Fruit fly (Drosophila melanogaster) whole organism, prepupa: ENCODE measurements around the gene CG13318.

Source experiments
- Blimp-1 ChIP-seq: fragments of 200-800 bp; sonication (Bioruptor generic); optimal IDR thresholded peaks from 3 replicates; lab custom pipeline; 2017; ENCODE audit warnings: missing biosample characterization, missing genetic modification characterization, mild to moderate bottlenecking, moderate library complexity, missing genetic modification reagents
- CG11902 ChIP-seq: fragments of 200-800 bp; sonication (Bioruptor generic); optimal IDR thresholded peaks from 3 replicates; lab custom pipeline; 2016; ENCODE audit warnings: missing biosample characterization, missing genetic modification characterization
- CG1621 ChIP-seq: fragments of 200-800 bp; sonication (Bioruptor generic); optimal IDR thresholded peaks from 3 replicates; lab custom pipeline; 2018; ENCODE audit warnings: missing biosample characterization, mild to moderate bottlenecking, missing genetic modification characterization
- CG16779 ChIP-seq: fragments of 200-800 bp; sonication (Bioruptor generic); optimal IDR thresholded peaks from 3 replicates; lab custom pipeline; 2017; ENCODE audit warnings: missing biosample characterization, mild to moderate bottlenecking, missing genetic modification characterization
- Eip75B ChIP-seq: fragments of 200-800 bp; sonication (Bioruptor generic); optimal IDR thresholded peaks from 3 replicates; lab custom pipeline; 2016; ENCODE audit warnings: missing biosample characterization, missing genetic modification characterization
- Ets21C ChIP-seq: fragments of 200-800 bp; sonication (Bioruptor generic); optimal IDR thresholded peaks from 3 replicates; lab custom pipeline; 2016; ENCODE audit warnings: missing biosample characterization, missing genetic modification characterization
- Smox ChIP-seq: fragments of 200-800 bp; sonication (Bioruptor generic); optimal IDR thresholded peaks from 3 replicates; lab custom pipeline; 2016; ENCODE audit warnings: missing biosample characterization, missing genetic modification characterization
- cyc ChIP-seq: fragments of 200-800 bp; sonication (Bioruptor generic); optimal IDR thresholded peaks from 3 replicates; lab custom pipeline; 2016; ENCODE audit warnings: missing biosample characterization, missing genetic modification characterization
- spab ChIP-seq: fragments of 200-800 bp; sonication (Bioruptor generic); optimal IDR thresholded peaks from 2 replicates; lab custom pipeline; 2017; ENCODE audit warnings: missing biosample characterization, mild to moderate bottlenecking, missing genetic modification characterization, missing genetic modification reagents
- ss ChIP-seq, 2 experiments: fragments of 200-800 bp; sonication (Bioruptor generic); optimal IDR thresholded peaks; 2 replicates in 1 of 2; 3 replicates in 1 of 2; lab custom pipeline; 2017 to 2018; ENCODE audit warnings: mild to moderate bottlenecking in 2 of 2, missing biosample characterization in 2 of 2, missing genetic modification characterization in 2 of 2, moderate library complexity in 1 of 2

- no peak for TF ChIP-seq CG11902 (GFP tag; lab: Kevin White, UChicago)
- no peak for TF ChIP-seq ss (GFP tag; optimal IDR thresholded peaks at IDR 0.05; lab: Kevin White, UChicago)
- no peak for TF ChIP-seq Ets21C (GFP tag; lab: Kevin White, UChicago)
- no peak for TF ChIP-seq spab (GFP tag; lab: Kevin White, UChicago)
- TF ChIP-seq Smox (GFP tag; lab: Kevin White, UChicago), result no peak
- no peak for TF ChIP-seq CG1621 (tag; lab: Kevin White, UChicago)
- no peak for TF ChIP-seq Blimp-1
- TF ChIP-seq CG16779, result no peak
- TF ChIP-seq Eip75B (GFP tag; lab: Kevin White, UChicago), result no peak
- TF ChIP-seq cyc (GFP tag; lab: Kevin White, UChicago), result no peak
Measured at dm6 chr3R:8767998-8768397, 4.5 kb downstream of the CG13318 start, which contains the start of the genes CG34135 and CG11768.
